Fruit fly (Drosophila melanogaster): ENCODE results near the gene CG43739.
A peak's percentile ranks its signal among the peaks of the same experiment; 100 is the strongest.

The CG43739 gene

dm6 chr2L:20823196-20824105 is 95.3 kb downstream of the CG43739 start (continued):
- no peak for TF ChIP-seq ap (GFP tag; IDR thresholded peaks at IDR 0.05)
- peak; percentile 42; the same call in 1 of the 3 replicates for TF ChIP-seq so (GFP tag; IDR thresholded peaks at IDR 0.05)
- 0 out of 2 replicates have a peak, but pooled peaks have one; percentile 31 for TF ChIP-seq CG4360 (GFP tag; IDR thresholded peaks at IDR 0.05)
- peak; percentile 61; the same call in 2 of the 3 replicates for TF ChIP-seq zen2 (GFP tag; IDR thresholded peaks at IDR 0.05; ENCODE audit: partially characterized antibody)
- peak; percentile 86 for TF ChIP-seq CG10543 (GFP tag; optimal IDR thresholded peaks at IDR 0.05)
- TF ChIP-seq CG6765 (GFP tag; optimal IDR thresholded peaks at IDR 0.05): peak; percentile 19
- no peak for TF ChIP-seq gcm (GFP tag; optimal IDR thresholded peaks at IDR 0.05)
- TF ChIP-seq CG4730 (GFP tag; IDR thresholded peaks at IDR 0.05): no peak
- peak; percentile 1 for TF ChIP-seq fd96Cb (tag; optimal IDR thresholded peaks at IDR 0.05)
- TF ChIP-seq tio (GFP tag; optimal IDR thresholded peaks at IDR 0.05): peak; percentile 37
- TF ChIP-seq D (optimal IDR thresholded peaks at IDR 0.05): no peak
- peak; percentile 13 for TF ChIP-seq D (GFP tag; optimal IDR thresholded peaks at IDR 0.05)
- TF ChIP-seq bigmax (GFP tag; optimal IDR thresholded peaks at IDR 0.05): peak; percentile 25
- peak; percentile 25 for TF ChIP-seq CG2712 (tag; optimal IDR thresholded peaks at IDR 0.05)
- TF ChIP-seq NK7.1 (GFP tag; optimal IDR thresholded peaks at IDR 0.05): peak; percentile 6
- peak; percentile 52 for TF ChIP-seq fd64A (GFP tag; optimal IDR thresholded peaks at IDR 0.05)
- TF ChIP-seq emc (GFP tag; optimal IDR thresholded peaks at IDR 0.05): no peak
- TF ChIP-seq CG17829 (tag; optimal IDR thresholded peaks at IDR 0.05): peak; percentile 43
- TF ChIP-seq CG12155 (GFP tag; optimal IDR thresholded peaks at IDR 0.05): no peak
- peak; percentile 59; the same call in 1 of the 3 replicates for TF ChIP-seq gce (GFP tag; IDR thresholded peaks at IDR 0.05)
- peak; percentile 100 for TF ChIP-seq CG31224 (GFP tag; IDR thresholded peaks at IDR 0.05)
- 0 out of 2 replicates have a peak, but pooled peaks have one; percentile 52 for TF ChIP-seq crol (GFP tag; IDR thresholded peaks at IDR 0.05)
- TF ChIP-seq Ravus (GFP tag; IDR thresholded peaks at IDR 0.05): no peak
- no peak for TF ChIP-seq Nf-YA (GFP tag; IDR thresholded peaks at IDR 0.05)
- TF ChIP-seq CG16779 (GFP tag; IDR thresholded peaks at IDR 0.05): no peak
- TF ChIP-seq ttk (GFP tag; IDR thresholded peaks at IDR 0.05): 0 out of 2 replicates have a peak, but pooled peaks have one; percentile 5
- TF ChIP-seq vnd (GFP tag; IDR thresholded peaks at IDR 0.05; ENCODE audit: partially characterized antibody): peak; percentile 51; the same call in 1 of the 3 replicates

- TF ChIP-seq Opbp (GFP tag; IDR thresholded peaks at IDR 0.05; ENCODE audit: partially characterized antibody) (peak; percentile 65; the same call in 2 of the 3 replicates), HLH4C (GFP tag; IDR thresholded peaks at IDR 0.05; ENCODE audit: partially characterized antibody) (peak; percentile 48; the same call in 1 of the 3 replicates), CG10543 (GFP tag; optimal IDR thresholded peaks at IDR 0.05) (peak; percentile 66), chm (GFP tag; IDR thresholded peaks at IDR 0.05) (peak; percentile 64; the same call in 1 of the 2 replicates), Adf1 (GFP tag; IDR thresholded peaks at IDR 0.05) (peak; percentile 68), vvl (GFP tag; IDR thresholded peaks at IDR 0.05) (peak; percentile 36; the same call in 1 of the 2 replicates), tgo (GFP tag; IDR thresholded peaks at IDR 0.05) (no peak), CG30020 (tag; optimal IDR thresholded peaks at IDR 0.05) (no peak), CG14050 (GFP tag; IDR thresholded peaks at IDR 0.05) (no peak), zf30C (GFP tag; optimal IDR thresholded peaks at IDR 0.05) (peak; percentile 3), psq (GFP tag; optimal IDR thresholded peaks at IDR 0.05) (peak; percentile 45), CG12071 (GFP tag; optimal IDR thresholded peaks at IDR 0.05) (peak; percentile 29), E2f2 (GFP tag; IDR thresholded peaks at IDR 0.05) (0 out of 2 replicates have a peak, but pooled peaks have one; percentile 7), CG14860 (GFP tag; IDR thresholded peaks at IDR 0.05; ENCODE audit: partially characterized antibody) (peak; percentile 51; the same call in 1 of the 3 replicates), BEAF-32 (GFP tag; optimal IDR thresholded peaks at IDR 0.05) (peak; percentile 25), crol (GFP tag; IDR thresholded peaks at IDR 0.05) (peak; percentile 70), sob (GFP tag; IDR thresholded peaks at IDR 0.05) (0 out of 2 replicates have a peak, but pooled peaks have one; percentile 45), nom (GFP tag; optimal IDR thresholded peaks at IDR 0.05) (peak; percentile 22), Aef1 (GFP tag; IDR thresholded peaks at IDR 0.05) (0 out of 3 replicates have a peak, but pooled peaks have one; percentile 28), CG5953 (GFP tag; IDR thresholded peaks at IDR 0.05) (0 out of 2 replicates have a peak, but pooled peaks have one; percentile 3), Lhr (GFP tag; optimal IDR thresholded peaks at IDR 0.05) (peak; percentile 68), Hmx (GFP tag; optimal IDR thresholded peaks at IDR 0.05) (no peak)
These were observed 96.1 kb downstream of the CG43739 start, which contains the start of gene CG9331 for dm6 chr2L:20822489-20823195. CG9331 (plus strand) TSS chr2L:20822828.
